Fruit fly (Drosophila melanogaster): ENCODE data around the gene Pgk.

Pgk gene

DNA sequence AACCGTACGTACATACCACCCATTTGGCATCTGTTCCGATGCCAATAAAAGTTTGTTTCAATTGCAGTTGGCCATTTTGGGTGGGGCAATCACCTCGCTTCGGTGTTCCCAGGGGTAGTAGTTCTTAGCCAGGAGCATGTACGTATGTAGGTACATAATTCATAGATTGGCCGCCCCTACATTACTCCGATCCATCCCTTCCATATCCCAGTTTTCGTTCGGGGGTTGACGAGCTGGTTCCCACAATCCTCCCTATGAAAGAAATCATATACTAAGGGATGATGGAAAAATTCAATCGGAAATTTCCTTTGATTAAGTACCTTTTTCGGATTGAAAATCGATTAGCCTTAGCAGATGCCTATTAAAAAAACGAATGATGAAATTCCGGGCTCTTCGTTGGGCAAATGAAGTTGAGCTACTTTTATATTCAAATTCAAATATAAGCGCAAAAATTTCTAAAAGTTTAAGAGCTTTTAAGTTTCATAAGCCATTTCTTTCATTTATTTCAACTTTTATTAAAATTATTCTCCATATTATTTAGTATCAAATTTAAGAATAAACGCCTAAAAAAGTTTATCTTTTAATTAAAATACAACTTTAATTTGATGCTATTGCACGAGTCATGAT, 5.2 kb upstream of the Pgk start (continued):
- TF ChIP-seq CG15514 (GFP tag; optimal IDR thresholded peaks at IDR 0.05) (peak; percentile 37), CG6791 (GFP tag; IDR thresholded peaks at IDR 0.05; ENCODE audit: partially characterized antibody) (0 out of 3 replicates have a peak, but pooled peaks have one; percentile 5), CG14860 (GFP tag; IDR thresholded peaks at IDR 0.05; ENCODE audit: partially characterized antibody) (no peak), ci (GFP tag; IDR thresholded peaks at IDR 0.05) (peak; percentile 21; the same call in 1 of the 3 replicates), MBD-R2 (GFP tag; IDR thresholded peaks at IDR 0.05) (no peak), ap (GFP tag; IDR thresholded peaks at IDR 0.05) (no peak), bab2 (GFP tag; optimal IDR thresholded peaks at IDR 0.05) (no peak), lmd (GFP tag; IDR thresholded peaks at IDR 0.05) (no peak), Camta (GFP tag; optimal IDR thresholded peaks at IDR 0.05) (no peak), sob (GFP tag; IDR thresholded peaks at IDR 0.05) (no peak), lab (GFP tag; optimal IDR thresholded peaks at IDR 0.05) (peak; percentile 10), onecut (GFP tag; IDR thresholded peaks at IDR 0.05) (0 out of 2 replicates have a peak, but pooled peaks have one; percentile 32), seq (GFP tag; IDR thresholded peaks at IDR 0.05) (peak; percentile 16; the same call in 1 of the 2 replicates), Sry-β (GFP tag; optimal IDR thresholded peaks at IDR 0.05) (no peak), Sox100B (GFP tag; optimal IDR thresholded peaks at IDR 0.05) (no peak), pros (GFP tag; optimal IDR thresholded peaks at IDR 0.05) (peak; percentile 43), phol (tag; optimal IDR thresholded peaks at IDR 0.05) (peak; percentile 1), Deaf1 (tag; optimal IDR thresholded peaks at IDR 0.05) (no peak), CG2199 (GFP tag; IDR thresholded peaks at IDR 0.05) (0 out of 3 replicates have a peak, but pooled peaks have one; percentile 9), vnd (GFP tag; IDR thresholded peaks at IDR 0.05; ENCODE audit: partially characterized antibody) (no peak), B-H1 (GFP tag; IDR thresholded peaks at IDR 0.05) (no peak), CG7839 (tag; optimal IDR thresholded peaks at IDR 0.05) (no peak), Dll (GFP tag; IDR thresholded peaks at IDR 0.05; ENCODE audit: partially characterized antibody) (no peak), E2f2 (GFP tag; IDR thresholded peaks at IDR 0.05) (peak; percentile 75), CG1832 (GFP tag; optimal IDR thresholded peaks at IDR 0.05) (no peak), Rfx (GFP tag; IDR thresholded peaks at IDR 0.05) (0 out of 2 replicates have a peak, but pooled peaks have one; percentile 29), CG5180 (GFP tag; optimal IDR thresholded peaks at IDR 0.05) (no peak), fu2 (GFP tag; optimal IDR thresholded peaks at IDR 0.05) (no peak), ash1 (GFP tag; optimal IDR thresholded peaks at IDR 0.05) (no peak), yki (optimal IDR thresholded peaks at IDR 0.05) (no peak), H15 (GFP tag; IDR thresholded peaks at IDR 0.05) (no peak), CG8478 (optimal IDR thresholded peaks at IDR 0.05) (no peak), CG8388 (GFP tag; optimal IDR thresholded peaks at IDR 0.05) (no peak), CG11247 (GFP tag; IDR thresholded peaks at IDR 0.05) (no peak)

DNA sequence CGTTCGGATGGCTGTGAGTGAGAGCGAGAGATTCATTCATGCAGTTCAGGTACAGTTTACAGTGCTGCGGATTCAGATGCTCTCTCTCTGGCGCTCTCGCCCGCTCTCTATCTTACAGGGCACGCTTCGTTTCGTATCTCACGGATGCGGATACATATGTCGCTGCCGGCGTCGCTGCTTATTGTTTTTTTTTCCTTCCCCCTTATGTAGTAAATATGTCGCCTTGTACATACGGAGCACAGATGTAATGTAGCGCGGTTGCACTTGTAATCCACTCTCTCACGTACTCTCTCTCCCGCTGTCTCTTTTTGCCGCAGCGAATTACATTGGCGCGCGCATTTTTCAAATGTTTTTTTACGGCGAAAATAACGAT, 2.4 kb upstream of the Pgk start:
- TF ChIP-seq sug (tag; optimal IDR thresholded peaks at IDR 0.05) = no peak
- no peak for TF ChIP-seq CG12942 (GFP tag; optimal IDR thresholded peaks at IDR 0.05)
- TF ChIP-seq Chrac-16 (GFP tag; optimal IDR thresholded peaks at IDR 0.05) = no peak
- peak; percentile 63 for TF ChIP-seq corto (GFP tag; optimal IDR thresholded peaks at IDR 0.05)
- TF ChIP-seq Pdp1 (GFP tag; optimal IDR thresholded peaks at IDR 0.05) = peak in 1 of 2 experiments; percentile 14
- TF ChIP-seq gcm2 (GFP tag; optimal IDR thresholded peaks at IDR 0.05) = no peak
- no peak for TF ChIP-seq CG12219 (GFP tag; optimal IDR thresholded peaks at IDR 0.05)
- TF ChIP-seq pros (GFP tag; optimal IDR thresholded peaks at IDR 0.05) = peak; percentile 86
- no peak for TF ChIP-seq dysf (GFP tag; IDR thresholded peaks at IDR 0.05)
- TF ChIP-seq Med (GFP tag) = peak; percentile 7
- TF ChIP-seq gsb (GFP tag; IDR thresholded peaks at IDR 0.05) = no peak
- TF ChIP-seq cg (GFP tag; optimal IDR thresholded peaks at IDR 0.05) = peak; percentile 38
- TF ChIP-seq HLHmδ (GFP tag; optimal IDR thresholded peaks at IDR 0.05) = peak; percentile 48
- no peak for TF ChIP-seq CG15514 (GFP tag; optimal IDR thresholded peaks at IDR 0.05)
- TF ChIP-seq nau (GFP tag; optimal IDR thresholded peaks at IDR 0.05) = no peak
- TF ChIP-seq wor (GFP tag; IDR thresholded peaks at IDR 0.05) = no peak
- peak; percentile 98 to 100 for TF ChIP-seq Trl (optimal IDR thresholded peaks at IDR 0.05)
- TF ChIP-seq Trl (GFP tag; optimal IDR thresholded peaks at IDR 0.05) = peak; percentile 73
- TF ChIP-seq yki (optimal IDR thresholded peaks at IDR 0.05) = peak; percentile 98
- no peak for TF ChIP-seq pzg (GFP tag; optimal IDR thresholded peaks at IDR 0.05)
- TF ChIP-seq CG18764 (GFP tag; optimal IDR thresholded peaks at IDR 0.05) = no peak
